Worm (Caenorhabditis elegans) whole organism, mixed stage, embryonic: ENCODE measurements around the gene ugt-55.

Experiments used
- ceh-43 ChIP-seq: fragments of 200-800 bp; sonication (Bioruptor generic); optimal IDR thresholded peaks from 2 replicates; lab custom pipeline; 2018; ENCODE audit warnings: mild to moderate bottlenecking, missing genetic modification characterization, moderate library complexity, missing compliant biosample characterization
- ceh-83 ChIP-seq: fragments of 200-800 bp; sonication (Bioruptor generic); optimal IDR thresholded peaks from 2 replicates; lab custom pipeline; 2018; ENCODE audit warnings: mild to moderate bottlenecking, missing genetic modification characterization, missing compliant biosample characterization
- cnd-1 ChIP-seq: fragments of 200-800 bp; sonication (Bioruptor generic); optimal IDR thresholded peaks from 2 replicates; lab custom pipeline; 2018; ENCODE audit warnings: mild to moderate bottlenecking, missing genetic modification characterization, missing compliant biosample characterization
- elt-1 ChIP-seq: sonication (generic microtip); optimal IDR thresholded peaks from 2 replicates; lab custom pipeline; 2017; ENCODE audit warnings: missing genetic modification characterization, mild to moderate bottlenecking, missing compliant biosample characterization, antibody characterized with exemption, moderate library complexity, borderline replicate concordance; ENCODE audit not compliant: insufficient read depth
- flh-1 ChIP-seq: fragments of 200-800 bp; sonication (Bioruptor generic); optimal IDR thresholded peaks from 2 replicates; lab custom pipeline; 2018; ENCODE audit warnings: mild to moderate bottlenecking, missing genetic modification characterization, moderate library complexity, missing compliant biosample characterization
- lin-13 ChIP-seq: fragments of 150-350 bp; optimal IDR thresholded peaks from 2 replicates; lab custom pipeline; 2014; ENCODE audit warnings: missing biosample characterization, missing genetic modification characterization
- lsy-2 ChIP-seq: fragments of 150-350 bp; optimal IDR thresholded peaks from 2 replicates; lab custom pipeline; 2014; ENCODE audit warnings: missing biosample characterization, missing genetic modification characterization
- nhr-12 ChIP-seq: fragments of 150-350 bp; optimal IDR thresholded peaks from 2 replicates; lab custom pipeline; 2014; ENCODE audit warnings: missing biosample characterization, missing genetic modification characterization
- nhr-237 ChIP-seq: fragments of 150-350 bp; optimal IDR thresholded peaks from 2 replicates; lab custom pipeline; 2014; ENCODE audit warnings: missing biosample characterization, missing genetic modification characterization
- pha-4 ChIP-seq: fragments of 150-350 bp; optimal IDR thresholded peaks from 2 replicates; lab custom pipeline; 2018; ENCODE audit warnings: missing biosample characterization, missing genetic modification reagents, missing genetic modification characterization
- ztf-11 ChIP-seq: fragments of 150-350 bp; optimal IDR thresholded peaks from 2 replicates; lab custom pipeline; 2014; ENCODE audit warnings: missing biosample characterization, missing genetic modification characterization

- no peak for TF ChIP-seq nhr-237 (tag; lab: Kevin White, UChicago)
- TF ChIP-seq lsy-2 (tag; lab: Kevin White, UChicago) = no peak
- TF ChIP-seq lin-13 (tag; lab: Kevin White, UChicago) = no peak
- TF ChIP-seq ztf-11 (tag; lab: Kevin White, UChicago) = no peak
- TF ChIP-seq elt-1 (tag; lab: Kevin White, UChicago) = no peak
- TF ChIP-seq nhr-12 (tag; lab: Kevin White, UChicago) = no peak
- no peak for TF ChIP-seq pha-4
- TF ChIP-seq flh-1 (GFP tag; lab: Kevin White, UChicago) = no peak
- no peak for TF ChIP-seq ceh-43 (GFP tag; lab: Kevin White, UChicago)
- no peak for TF ChIP-seq cnd-1 (tag; lab: Kevin White, UChicago)
- no peak for TF ChIP-seq ceh-83
Measured at ce11 chrV:12244980-12245742, 11.3 kb upstream of the ugt-55 start, which contains the start of the genes T04H1.13, slfl-5 and rad-50.
